Worm (Caenorhabditis elegans) whole organism, L1 larva: ENCODE results near the gene rab-6.1.

Experiments used
- aly-2 ChIP-seq: fragments of 150-350 bp; optimal IDR thresholded peaks from 2 replicates; lab custom pipeline; 2014; ENCODE audit warnings: missing biosample characterization, missing genetic modification characterization
- lin-13 ChIP-seq: fragments of 150-350 bp; optimal IDR thresholded peaks from 2 replicates; lab custom pipeline; 2014; ENCODE audit warnings: missing biosample characterization, missing genetic modification reagents, missing genetic modification characterization
- lin-39 ChIP-seq: fragments of 150-350 bp; optimal IDR thresholded peaks from 2 replicates; lab custom pipeline; 2014; ENCODE audit warnings: missing biosample characterization, missing genetic modification reagents, missing genetic modification characterization
- nhr-90 ChIP-seq: sonication (generic microtip); optimal IDR thresholded peaks from 2 replicates; lab custom pipeline; 2016; ENCODE audit warnings: mild to moderate bottlenecking, missing genetic modification characterization, missing compliant biosample characterization; ENCODE audit not compliant: poor library complexity
- pqm-1 ChIP-seq: sonication (generic microtip); optimal IDR thresholded peaks from 3 replicates; lab custom pipeline; 2017; ENCODE audit warnings: missing biosample characterization, missing genetic modification characterization
- sup-37 ChIP-seq: fragments of 200-800 bp; sonication (Bioruptor generic); optimal IDR thresholded peaks from 2 replicates; lab custom pipeline; 2018; ENCODE audit warnings: mild to moderate bottlenecking, missing genetic modification characterization, missing compliant biosample characterization

ce11 chrIII:8967639-8968038 lies 38.1 kb downstream of the rab-6.1 start, which contains the start of the genes bud-13 and rpap-2:
- TF ChIP-seq pqm-1 (tag; lab: Kevin White, UChicago) = no peak
- no peak for TF ChIP-seq sup-37 (GFP tag; lab: Kevin White, UChicago)
- no peak for TF ChIP-seq nhr-90 (tag; lab: Kevin White, UChicago)
- TF ChIP-seq aly-2 (tag; lab: Kevin White, UChicago) = no peak
- no peak for TF ChIP-seq lin-13 (GFP tag; lab: Kevin White, UChicago)
- TF ChIP-seq lin-39 (tag; lab: Kevin White, UChicago) = no peak
